Fruit fly (Drosophila melanogaster) whole organism, wandering third instar larva: ENCODE measurements around the gene CG32756.

Experiments used
- Abd-B ChIP-seq: fragments of >200 bp; optimal IDR thresholded peaks from 2 replicates; lab custom pipeline; 2017; ENCODE audit warnings: missing biosample characterization, missing genetic modification characterization
- CG32264 ChIP-seq: fragments of 200-800 bp; sonication (Bioruptor generic); optimal IDR thresholded peaks from 2 replicates; lab custom pipeline; 2016; ENCODE audit warnings: missing biosample characterization, missing genetic modification characterization
- CrebA ChIP-seq: fragments of 200-800 bp; sonication (Bioruptor generic); optimal IDR thresholded peaks from 2 replicates; lab custom pipeline; 2016; ENCODE audit warnings: missing biosample characterization, mild to moderate bottlenecking, missing genetic modification characterization, borderline replicate concordance
- Hr78 ChIP-seq: fragments of >200 bp; optimal IDR thresholded peaks from 2 replicates; lab custom pipeline; 2017; ENCODE audit warnings: missing biosample characterization, missing genetic modification characterization
- Myc ChIP-seq: fragments of >200 bp; optimal IDR thresholded peaks from 2 replicates; lab custom pipeline; 2017
- N ChIP-seq: fragments of >200 bp; optimal IDR thresholded peaks from 2 replicates; lab custom pipeline; 2018; ENCODE audit warnings: missing biosample characterization, missing external identifiers, missing genetic modification characterization
- br ChIP-seq: fragments of 200-800 bp; sonication (Bioruptor generic); optimal IDR thresholded peaks from 2 replicates; lab custom pipeline; 2016; ENCODE audit warnings: missing biosample characterization, missing genetic modification characterization
- brk ChIP-seq: fragments of 200-800 bp; sonication (Bioruptor generic); optimal IDR thresholded peaks from 2 replicates; lab custom pipeline; 2016; ENCODE audit warnings: missing biosample characterization, mild to moderate bottlenecking, missing genetic modification characterization
- dl ChIP-seq, 2 experiments: fragments of 175-275, 200-275 bp in 1 of 2; fragments of 200-275 bp in 1 of 2; sonication (Bioruptor generic); optimal IDR thresholded peaks; lab custom pipeline; 2018; ENCODE audit warnings: mild to moderate bottlenecking in 2 of 2, missing biosample characterization in 2 of 2, missing genetic modification characterization in 2 of 2, moderate library complexity in 2 of 2; ENCODE audit not compliant: partially characterized antibody in 2 of 2, insufficient read depth in 1 of 2
- lola ChIP-seq: fragments of >200 bp; optimal IDR thresholded peaks from 2 replicates; lab custom pipeline; 2017; ENCODE audit warnings: missing biosample characterization, missing genetic modification characterization
- psq ChIP-seq: fragments of 200-800 bp; sonication (Bioruptor generic); optimal IDR thresholded peaks from 3 replicates; lab custom pipeline; 2017; ENCODE audit warnings: missing biosample characterization, mild to moderate bottlenecking, missing genetic modification characterization, moderate library complexity
- usp ChIP-seq: fragments of >200 bp; optimal IDR thresholded peaks from 2 replicates; lab custom pipeline; 2017; ENCODE audit warnings: missing biosample characterization, missing genetic modification characterization
- woc ChIP-seq: sonication (Bioruptor generic); optimal IDR thresholded peaks from 2 replicates; lab custom pipeline; 2016; ENCODE audit warnings: missing biosample characterization, mild to moderate bottlenecking, missing genetic modification characterization

dm6 chrX:5949951-5950350 lies 4.5 kb downstream of the CG32756 start, which contains the start of gene CG32755:
- no peak for TF ChIP-seq psq (GFP tag; lab: Kevin White, UChicago)
- TF ChIP-seq lola (GFP tag; lab: Kevin White, UChicago): no peak
- TF ChIP-seq brk (GFP tag; lab: Kevin White, UChicago): no peak
- TF ChIP-seq woc (GFP tag; lab: Kevin White, UChicago): no peak
- no peak for TF ChIP-seq N (GFP tag; lab: Kevin White, UChicago)
- TF ChIP-seq usp: no peak
- TF ChIP-seq dl (GFP tag; optimal IDR thresholded peaks at IDR 0.05; lab: Kevin White, UChicago; ENCODE audit: insufficient read depth in 1 of 2, partially characterized antibody in 2 of 2): no peak
- no peak for TF ChIP-seq br (GFP tag; lab: Kevin White, UChicago)
- no peak for TF ChIP-seq Hr78 (GFP tag; lab: Kevin White, UChicago)
- TF ChIP-seq Abd-B (GFP tag; lab: Kevin White, UChicago): no peak
- no peak for TF ChIP-seq CrebA (GFP tag; lab: Kevin White, UChicago)
- TF ChIP-seq CG32264: no peak
- TF ChIP-seq Myc: no peak
